Worm (Caenorhabditis elegans) whole organism, mixed stage, embryonic: ENCODE data around the gene osm-6.

ENCODE experiments used
- blmp-1 ChIP-seq: fragments of 150-350 bp; optimal IDR thresholded peaks from 2 replicates; lab custom pipeline; 2014; ENCODE audit warnings: missing biosample characterization, missing genetic modification characterization
- lin-13 ChIP-seq: fragments of 150-350 bp; optimal IDR thresholded peaks from 2 replicates; lab custom pipeline; 2014; ENCODE audit warnings: missing biosample characterization, missing genetic modification characterization
- nhr-12 ChIP-seq: fragments of 150-350 bp; optimal IDR thresholded peaks from 2 replicates; lab custom pipeline; 2014; ENCODE audit warnings: missing biosample characterization, missing genetic modification characterization
- nhr-237 ChIP-seq: fragments of 150-350 bp; optimal IDR thresholded peaks from 2 replicates; lab custom pipeline; 2014; ENCODE audit warnings: missing biosample characterization, missing genetic modification characterization
- pha-4 ChIP-seq: fragments of 150-350 bp; optimal IDR thresholded peaks from 2 replicates; lab custom pipeline; 2018; ENCODE audit warnings: missing biosample characterization, missing genetic modification reagents, missing genetic modification characterization
- unc-120 ChIP-seq: sonication (generic microtip); optimal IDR thresholded peaks from 2 replicates; lab custom pipeline; 2017; ENCODE audit warnings: missing genetic modification characterization, missing compliant biosample characterization; ENCODE audit not compliant: poor library complexity, severe bottlenecking
- unc-62 ChIP-seq: fragments of 150-350 bp; optimal IDR thresholded peaks from 2 replicates; lab custom pipeline; 2014; ENCODE audit warnings: missing biosample characterization, missing genetic modification reagents, missing genetic modification characterization
- zip-8 ChIP-seq: fragments of 150-350 bp; optimal IDR thresholded peaks from 2 replicates; lab custom pipeline; 2014; ENCODE audit warnings: missing biosample characterization, missing genetic modification characterization
- ztf-11 ChIP-seq: fragments of 150-350 bp; optimal IDR thresholded peaks from 2 replicates; lab custom pipeline; 2014; ENCODE audit warnings: missing biosample characterization, missing genetic modification characterization

DNA sequence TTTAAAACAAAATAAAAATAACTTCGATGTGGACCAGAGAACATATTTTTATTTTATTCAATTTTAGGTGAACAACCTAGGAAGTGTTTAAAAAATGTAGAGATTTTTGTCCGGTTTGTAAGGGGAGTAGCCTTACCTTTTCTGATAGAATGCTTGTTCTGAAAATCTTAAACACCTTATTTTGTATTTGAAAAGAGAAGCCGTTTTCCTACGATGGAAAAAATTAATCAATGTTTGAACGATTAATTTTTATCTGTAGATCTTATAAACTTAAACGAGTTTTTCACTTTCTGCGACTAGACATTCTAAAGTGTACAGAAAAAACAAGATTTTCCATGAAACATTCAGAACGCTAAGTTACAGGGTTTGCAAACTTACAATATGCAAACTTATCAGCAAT lies 15.1 kb upstream of the osm-6 start, which contains the start of gene F58H1.6:
- TF ChIP-seq nhr-12 (tag; lab: Kevin White, UChicago) (no peak), nhr-237 (tag; lab: Kevin White, UChicago) (no peak), ztf-11 (no peak), blmp-1 (no peak), pha-4 (no peak), lin-13 (tag; lab: Kevin White, UChicago) (no peak), unc-62 (GFP tag; lab: Kevin White, UChicago) (no peak), unc-120 (tag; lab: Kevin White, UChicago) (no peak), zip-8 (tag; lab: Kevin White, UChicago) (no peak)
